Worm (Caenorhabditis elegans): ENCODE results near the gene C14A4.9.

DNA sequence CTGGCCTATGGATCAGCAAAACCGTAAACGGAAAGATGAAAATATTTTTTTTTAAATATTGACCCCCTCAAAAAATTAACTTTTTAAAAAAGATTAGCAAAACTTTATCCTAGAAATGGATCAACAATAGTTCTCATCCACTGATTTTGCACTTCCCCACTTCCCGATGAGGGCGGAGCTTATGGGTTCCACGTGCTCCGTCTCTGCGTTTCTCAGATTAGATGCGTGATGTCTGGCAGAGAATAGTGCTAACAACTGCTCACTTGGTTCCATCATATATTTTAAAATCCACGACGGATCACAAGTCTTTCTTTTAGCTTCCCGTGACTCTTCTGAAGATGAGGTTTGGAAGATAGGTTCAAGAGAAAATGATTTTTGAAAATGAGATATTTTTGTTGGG is 40.8 kb upstream of the C14A4.9 start:
- TF ChIP-seq tbx-8 (GFP tag; optimal IDR thresholded peaks at IDR 0.05) (no peak), nhr-237 (tag; optimal IDR thresholded peaks at IDR 0.05) (no peak), flh-1 (GFP tag; optimal IDR thresholded peaks at IDR 0.05) (no peak), elt-3 (tag; optimal IDR thresholded peaks at IDR 0.05) (no peak), nhr-76 (tag; optimal IDR thresholded peaks at IDR 0.05) (no peak), pha-4 (tag; optimal IDR thresholded peaks at IDR 0.05) (no peak), cnd-1 (tag; optimal IDR thresholded peaks at IDR 0.05) (no peak)
